Worm (Caenorhabditis elegans): ENCODE results near the gene ptp-5.1.

ptp-5.1 gene

DNA sequence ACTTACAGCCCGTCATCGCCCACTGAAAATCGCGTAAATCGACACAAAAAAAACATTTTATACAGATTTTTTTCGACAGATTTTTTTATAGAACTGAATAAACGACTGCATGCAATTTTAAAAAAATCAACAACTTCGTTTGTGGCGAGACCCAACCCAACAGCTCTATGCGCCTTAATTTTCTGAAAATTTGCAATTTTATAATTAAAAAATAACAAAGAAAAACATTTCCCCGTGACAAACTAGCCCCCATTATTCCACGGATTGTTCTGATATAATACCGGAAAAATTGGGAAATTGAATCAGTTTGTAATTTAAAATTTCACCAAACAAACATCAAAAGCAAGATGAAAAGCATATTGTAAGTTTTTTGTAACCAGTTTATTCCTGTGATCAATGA is at the start of gene ptp-5.1:
ptp-5.1 (plus strand) TSS at position 301 of the 400 bp plus-strand sequence.
- TF ChIP-seq elt-2 (tag; optimal IDR thresholded peaks at IDR 0.05) (no peak), pha-4 (tag; optimal IDR thresholded peaks at IDR 0.05) (no peak), hlh-15 (tag; optimal IDR thresholded peaks at IDR 0.05) (no peak), ets-4 (tag; optimal IDR thresholded peaks at IDR 0.05) (no peak), tbx-2 (tag; optimal IDR thresholded peaks at IDR 0.05) (no peak), ztf-16 (tag; optimal IDR thresholded peaks at IDR 0.05) (no peak), odd-2 (tag; optimal IDR thresholded peaks at IDR 0.05) (no peak), K09A11.1 (tag; optimal IDR thresholded peaks at IDR 0.05; ENCODE audit: insufficient read depth) (no peak), ceh-30 (tag; optimal IDR thresholded peaks at IDR 0.05) (no peak), pqm-1 (tag; optimal IDR thresholded peaks at IDR 0.05) (no peak), ceh-22 (tag; optimal IDR thresholded peaks at IDR 0.05) (no peak), dve-1 (tag; optimal IDR thresholded peaks at IDR 0.05) (no peak), dmd-4 (tag; optimal IDR thresholded peaks at IDR 0.05; ENCODE audit: borderline replicate concordance) (no peak), pha-2 (tag; optimal IDR thresholded peaks at IDR 0.05) (no peak), lim-6 (tag; optimal IDR thresholded peaks at IDR 0.05) (no peak), eyg-1 (tag; optimal IDR thresholded peaks at IDR 0.05) (no peak), fkh-6 (tag; optimal IDR thresholded peaks at IDR 0.05) (no peak)

DNA sequence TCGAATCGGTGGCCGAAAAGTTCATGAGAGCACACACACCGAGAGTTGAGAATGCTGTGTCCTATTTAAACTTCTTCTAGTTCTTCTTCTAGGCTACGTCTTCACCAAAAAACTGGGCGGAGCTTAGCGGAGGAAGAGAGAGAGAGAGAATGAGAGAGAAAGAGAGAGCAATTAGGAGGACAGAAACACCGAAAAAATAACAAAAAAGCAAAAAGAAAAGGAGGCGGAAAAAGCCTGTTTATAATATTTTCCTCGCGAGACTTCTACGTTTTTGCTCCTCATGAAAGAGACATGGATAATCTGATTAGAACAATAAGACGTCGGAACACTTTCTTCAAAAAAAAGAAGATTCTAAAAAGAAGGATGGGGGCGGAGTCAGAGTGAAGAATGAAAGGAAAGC is 44.1 kb upstream of the ptp-5.1 start, which contains the start of gene tkr-3:
tkr-3 (minus strand) TSS at position 101 of the 400 bp plus-strand sequence.
- TF ChIP-seq nfya-1 (tag; optimal IDR thresholded peaks at IDR 0.05) (no peak), dmd-4 (tag; optimal IDR thresholded peaks at IDR 0.05; ENCODE audit: borderline replicate concordance) (no peak), nhr-232 (tag; optimal IDR thresholded peaks at IDR 0.05) (no peak), ceh-22 (tag; optimal IDR thresholded peaks at IDR 0.05) (no peak), ceh-45 (GFP tag; IDR thresholded peaks at IDR 0.05) (no peak), fkh-10 (GFP tag; optimal IDR thresholded peaks at IDR 0.05) (no peak), madf-2 (tag; optimal IDR thresholded peaks at IDR 0.05) (no peak), ceh-19 (GFP tag; optimal IDR thresholded peaks at IDR 0.05) (no peak), elt-2 (tag; optimal IDR thresholded peaks at IDR 0.05) (no peak), hlh-30 (tag; optimal IDR thresholded peaks at IDR 0.05; ENCODE audit: insufficient read depth) (no peak), ceh-6 (GFP tag; optimal IDR thresholded peaks at IDR 0.05) (no peak), unc-3 (GFP tag; conservative IDR thresholded peaks at IDR 0.05) (no peak), unc-3 (tag; optimal IDR thresholded peaks at IDR 0.05) (no peak), ceh-34 (tag; optimal IDR thresholded peaks at IDR 0.05) (no peak), sdc-2 (tag; optimal IDR thresholded peaks at IDR 0.05) (no peak), lim-6 (tag; optimal IDR thresholded peaks at IDR 0.05) (no peak), odd-2 (tag; optimal IDR thresholded peaks at IDR 0.05) (no peak), ahr-1 (tag; optimal IDR thresholded peaks at IDR 0.05) (no peak), tbx-2 (tag; optimal IDR thresholded peaks at IDR 0.05) (no peak), ceh-30 (tag; optimal IDR thresholded peaks at IDR 0.05) (no peak), pha-2 (tag; optimal IDR thresholded peaks at IDR 0.05) (no peak)

DNA sequence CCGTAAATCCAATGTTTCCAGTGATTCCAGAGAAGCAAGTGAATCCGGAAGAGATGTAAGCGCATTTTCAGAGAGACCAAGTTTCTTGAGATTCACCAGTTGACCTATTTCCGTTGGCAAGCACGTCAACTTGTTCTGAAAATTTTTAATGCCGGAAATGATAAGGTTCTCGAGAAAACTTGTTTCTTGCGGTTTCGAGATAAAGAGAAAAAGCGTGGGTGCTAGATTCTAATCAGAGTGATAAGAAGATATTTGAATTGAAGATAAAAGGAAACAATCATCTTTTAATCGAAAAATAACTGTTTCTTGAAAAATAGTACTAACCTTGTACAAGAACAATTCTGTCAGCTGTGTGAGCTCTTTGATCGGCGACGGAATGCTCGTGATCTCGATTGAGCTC is 34.3 kb upstream of the ptp-5.1 start:
- TF ChIP-seq hlh-8 (tag; optimal IDR thresholded peaks at IDR 0.05) = no peak
- TF ChIP-seq ref-2 (tag; optimal IDR thresholded peaks at IDR 0.05) = no peak
- no peak for TF ChIP-seq ceh-24 (tag; optimal IDR thresholded peaks at IDR 0.05)
- TF ChIP-seq tbx-2 (tag; optimal IDR thresholded peaks at IDR 0.05) = no peak
- TF ChIP-seq pha-2 (tag; optimal IDR thresholded peaks at IDR 0.05) = no peak
- TF ChIP-seq Y22D7AL.16 (tag; optimal IDR thresholded peaks at IDR 0.05) = no peak
- no peak for TF ChIP-seq unc-86 (tag; optimal IDR thresholded peaks at IDR 0.05)
- TF ChIP-seq C08G9.2 (tag; optimal IDR thresholded peaks at IDR 0.05) = no peak
- no peak for TF ChIP-seq ceh-22 (tag; optimal IDR thresholded peaks at IDR 0.05)
- TF ChIP-seq unc-3 (GFP tag; conservative IDR thresholded peaks at IDR 0.05) = no peak
- TF ChIP-seq unc-3 (tag; optimal IDR thresholded peaks at IDR 0.05) = no peak
- no peak for TF ChIP-seq ceh-31 (tag; optimal IDR thresholded peaks at IDR 0.05)
- TF ChIP-seq nhr-11 (tag; optimal IDR thresholded peaks at IDR 0.05) = no peak

All from whole organism, late embryonic.